Worm (Caenorhabditis elegans) whole organism, L4 larva: Measurements from ENCODE around the gene ZK154.6.

Source experiments
- D1046.2 ChIP-seq: fragments of 200-800 bp; sonication (Bioruptor generic); IDR thresholded peaks from 2 replicates; pipeline ENCODE4 v1.3.6; 2022; ENCODE audit warnings: missing genetic modification characterization, missing compliant biosample characterization
- F26F4.8 ChIP-seq: fragments of 200-800 bp; sonication (Bioruptor generic); conservative IDR thresholded peaks from 2 replicates; pipeline ENCODE4 v1.3.6; 2022; ENCODE audit warnings: missing genetic modification characterization, missing compliant biosample characterization
- F37D6.2 ChIP-seq: sonication (generic microtip); optimal IDR thresholded peaks from 2 replicates; lab custom pipeline; 2016; ENCODE audit warnings: mild to moderate bottlenecking, missing genetic modification characterization, missing compliant biosample characterization
- F44E2.7 ChIP-seq: fragments of 200-800 bp; sonication (Bioruptor generic); IDR thresholded peaks from 2 replicates; pipeline ENCODE4 v2.1.2; 2022; ENCODE audit warnings: missing genetic modification characterization, missing compliant biosample characterization
- F49E8.2 ChIP-seq: sonication (generic microtip); optimal IDR thresholded peaks from 2 replicates; lab custom pipeline; 2016; ENCODE audit warnings: missing compliant biosample characterization, mild to moderate bottlenecking, missing genetic modification characterization, borderline replicate concordance
- T26A8.4 ChIP-seq: fragments of 200-800 bp; sonication (Bioruptor generic); IDR thresholded peaks from 2 replicates; pipeline ENCODE4 v1.3.6; 2022; ENCODE audit warnings: missing genetic modification characterization, missing compliant biosample characterization
- Y48G9A.11 ChIP-seq: fragments of 200-800 bp; sonication (Bioruptor generic); IDR thresholded peaks from 2 replicates; pipeline ENCODE4 v1.3.6; 2022; ENCODE audit warnings: missing genetic modification reagents, missing genetic modification characterization, missing compliant biosample characterization
- Y75B8A.6 ChIP-seq: fragments of 200-800 bp; sonication (Bioruptor generic); IDR thresholded peaks from 2 replicates; pipeline ENCODE4 v1.3.6; 2022; ENCODE audit warnings: missing genetic modification reagents, missing genetic modification characterization, missing compliant biosample characterization
- ZK337.2 ChIP-seq: fragments of 200-800 bp; sonication (Bioruptor generic); IDR thresholded peaks from 2 replicates; pipeline ENCODE4 v1.3.6; 2022; ENCODE audit warnings: missing genetic modification reagents, missing genetic modification characterization, missing compliant biosample characterization
- aly-2 ChIP-seq: sonication (generic microtip); optimal IDR thresholded peaks from 2 replicates; lab custom pipeline; 2018; ENCODE audit warnings: missing biosample characterization, missing genetic modification characterization
- arid-1 ChIP-seq: fragments of 200-800 bp; sonication (Bioruptor generic); conservative IDR thresholded peaks from 2 replicates; pipeline ENCODE4 v1.3.6; 2022; ENCODE audit warnings: missing genetic modification reagents, missing genetic modification characterization, missing compliant biosample characterization
- attf-4 ChIP-seq: sonication (generic microtip); optimal IDR thresholded peaks from 3 replicates; lab custom pipeline; 2017; ENCODE audit warnings: missing biosample characterization, missing genetic modification characterization
- ceh-20 ChIP-seq: fragments of 200-800 bp; sonication (Bioruptor generic); IDR thresholded peaks from 2 replicates; pipeline ENCODE4 v1.3.6; 2022; ENCODE audit warnings: missing genetic modification reagents, missing genetic modification characterization, missing compliant biosample characterization
- ceh-28 ChIP-seq: fragments of 150-350 bp; optimal IDR thresholded peaks from 2 replicates; lab custom pipeline; 2014; ENCODE audit warnings: missing biosample characterization, missing genetic modification reagents, missing genetic modification characterization
- ceh-32 ChIP-seq: sonication (generic microtip); optimal IDR thresholded peaks from 2 replicates; lab custom pipeline; 2016; ENCODE audit warnings: mild to moderate bottlenecking, missing genetic modification characterization, missing compliant biosample characterization; ENCODE audit not compliant: poor library complexity
- ceh-62 ChIP-seq: sonication (generic microtip); optimal IDR thresholded peaks from 2 replicates; lab custom pipeline; 2017; ENCODE audit warnings: missing biosample characterization, missing genetic modification characterization
- ceh-82 ChIP-seq: sonication (generic microtip); optimal IDR thresholded peaks from 2 replicates; lab custom pipeline; 2017; ENCODE audit warnings: missing biosample characterization, missing genetic modification characterization
- ces-1 ChIP-seq: fragments of 150-350 bp; sonication (generic microtip); optimal IDR thresholded peaks from 4 replicates; lab custom pipeline; 2014; ENCODE audit warnings: missing biosample characterization, missing genetic modification reagents, missing genetic modification characterization
- daf-12 ChIP-seq: fragments of 150-350 bp; optimal IDR thresholded peaks from 2 replicates; lab custom pipeline; 2014; ENCODE audit warnings: missing biosample characterization, missing genetic modification reagents, missing genetic modification characterization
- daf-19 ChIP-seq: fragments of 200-800 bp; sonication (Bioruptor generic); conservative IDR thresholded peaks from 2 replicates; pipeline ENCODE4 v1.3.6; 2022; ENCODE audit warnings: missing genetic modification characterization, missing compliant biosample characterization
- dmd-6 ChIP-seq: fragments of 200-800 bp; sonication (Bioruptor generic); IDR thresholded peaks from 2 replicates; pipeline ENCODE4 v1.3.6; 2022; ENCODE audit warnings: missing genetic modification reagents, missing genetic modification characterization, missing compliant biosample characterization
- dmd-9 ChIP-seq: fragments of 200-800 bp; sonication (Bioruptor generic); IDR thresholded peaks from 2 replicates; pipeline ENCODE4 v1.3.6; 2022; ENCODE audit warnings: missing genetic modification reagents, missing genetic modification characterization, missing compliant biosample characterization
- dpl-1 ChIP-seq: fragments of 150-350 bp; optimal IDR thresholded peaks from 2 replicates; lab custom pipeline; 2014; ENCODE audit warnings: missing biosample characterization, missing genetic modification reagents, missing genetic modification characterization
- dve-1 ChIP-seq: sonication (generic microtip); optimal IDR thresholded peaks from 2 replicates; lab custom pipeline; 2017; ENCODE audit warnings: antibody characterized with exemption, mild to moderate bottlenecking, missing genetic modification characterization, missing compliant biosample characterization; ENCODE audit not compliant: insufficient read depth
- egl-43 ChIP-seq: fragments of 200-800 bp; sonication (Bioruptor generic); IDR thresholded peaks from 2 replicates; pipeline ENCODE4 v1.3.6; 2022; ENCODE audit warnings: missing genetic modification reagents, missing genetic modification characterization, missing compliant biosample characterization
- gei-8 ChIP-seq: fragments of 200-800 bp; sonication (Bioruptor generic); optimal IDR thresholded peaks from 2 replicates; lab custom pipeline; 2018; ENCODE audit warnings: mild to moderate bottlenecking, missing genetic modification characterization, missing compliant biosample characterization
- hlh-30 ChIP-seq: sonication (generic microtip); optimal IDR thresholded peaks from 2 replicates; lab custom pipeline; 2017; ENCODE audit warnings: antibody characterized with exemption, mild to moderate bottlenecking, missing genetic modification characterization, missing compliant biosample characterization; ENCODE audit not compliant: insufficient read depth
- hmg-1.1 ChIP-seq: fragments of 200-800 bp; sonication (Bioruptor generic); IDR thresholded peaks from 2 replicates; pipeline ENCODE4 v1.3.6; 2022; ENCODE audit warnings: missing genetic modification reagents, missing genetic modification characterization, missing compliant biosample characterization
- lim-7 ChIP-seq: fragments of 200-800 bp; sonication (Bioruptor generic); IDR thresholded peaks from 2 replicates; pipeline ENCODE4 v1.3.6; 2022; ENCODE audit warnings: missing genetic modification characterization, missing compliant biosample characterization
- lin-1 ChIP-seq: fragments of 200-800 bp; sonication (Bioruptor generic); IDR thresholded peaks from 2 replicates; pipeline ENCODE4 v1.3.6; 2022; ENCODE audit warnings: missing genetic modification reagents, missing genetic modification characterization, missing compliant biosample characterization
- lin-13 ChIP-seq: fragments of 150-350 bp; optimal IDR thresholded peaks from 2 replicates; lab custom pipeline; 2014; ENCODE audit warnings: missing biosample characterization, missing genetic modification reagents, missing genetic modification characterization
- lin-38 ChIP-seq: fragments of 200-800 bp; sonication (Bioruptor generic); IDR thresholded peaks from 2 replicates; pipeline ENCODE4 v1.3.6; 2022; ENCODE audit warnings: missing genetic modification reagents, missing genetic modification characterization, missing compliant biosample characterization
- lir-3 ChIP-seq: sonication (generic microtip); optimal IDR thresholded peaks from 2 replicates; lab custom pipeline; 2016; ENCODE audit warnings: mild to moderate bottlenecking, missing genetic modification characterization, missing compliant biosample characterization
- mdt-29 ChIP-seq: fragments of 200-800 bp; sonication (Bioruptor generic); IDR thresholded peaks from 2 replicates; pipeline ENCODE4 v1.3.6; 2022; ENCODE audit warnings: missing genetic modification reagents, missing genetic modification characterization, missing compliant biosample characterization
- mes-2 ChIP-seq: sonication (generic microtip); optimal IDR thresholded peaks from 2 replicates; lab custom pipeline; 2016; ENCODE audit warnings: missing genotype, mild to moderate bottlenecking, missing genetic modification characterization, missing compliant biosample characterization; ENCODE audit not compliant: poor library complexity, severe bottlenecking
- mxl-3 ChIP-seq: fragments of 200-800 bp; sonication (Bioruptor generic); optimal IDR thresholded peaks from 2 replicates; lab custom pipeline; 2018; ENCODE audit warnings: mild to moderate bottlenecking, missing genetic modification characterization, missing compliant biosample characterization
- nhr-102 ChIP-seq: sonication (generic microtip); optimal IDR thresholded peaks from 2 replicates; lab custom pipeline; 2016; ENCODE audit warnings: mild to moderate bottlenecking, missing genetic modification characterization, moderate library complexity, missing compliant biosample characterization
- nhr-11 ChIP-seq: fragments of 150-350 bp; optimal IDR thresholded peaks from 2 replicates; lab custom pipeline; 2014; ENCODE audit warnings: missing biosample characterization, missing genetic modification characterization
- nhr-111 ChIP-seq: fragments of 200-800 bp; sonication (Bioruptor generic); optimal IDR thresholded peaks from 2 replicates; lab custom pipeline; 2018; ENCODE audit warnings: mild to moderate bottlenecking, missing genetic modification characterization, missing compliant biosample characterization
- nhr-41 ChIP-seq: fragments of 200-800 bp; sonication (Bioruptor generic); IDR thresholded peaks from 2 replicates; pipeline ENCODE4 v1.3.6; 2022; ENCODE audit warnings: missing genetic modification reagents, missing genetic modification characterization, missing compliant biosample characterization
- php-3 ChIP-seq: fragments of 200-800 bp; sonication (Bioruptor generic); IDR thresholded peaks from 2 replicates; pipeline ENCODE4 v1.3.6; 2022; ENCODE audit warnings: missing genetic modification reagents, missing genetic modification characterization, missing compliant biosample characterization
- pqm-1 ChIP-seq: sonication (generic microtip); optimal IDR thresholded peaks from 2 replicates; lab custom pipeline; 2017; ENCODE audit warnings: missing biosample characterization, missing genetic modification characterization
- saeg-2 ChIP-seq: fragments of 200-800 bp; sonication (Bioruptor generic); IDR thresholded peaks from 2 replicates; pipeline ENCODE4 v1.3.6; 2022; ENCODE audit warnings: missing genetic modification reagents, missing genetic modification characterization, missing compliant biosample characterization
- spr-1 ChIP-seq: sonication (generic microtip); optimal IDR thresholded peaks from 2 replicates; lab custom pipeline; 2016; ENCODE audit warnings: mild to moderate bottlenecking, missing genetic modification characterization, missing compliant biosample characterization
- spr-3 ChIP-seq: fragments of 200-800 bp; sonication (Bioruptor generic); optimal IDR thresholded peaks from 2 replicates; lab custom pipeline; 2018; ENCODE audit warnings: mild to moderate bottlenecking, missing genetic modification characterization, missing compliant biosample characterization
- unc-130 ChIP-seq: sonication (generic microtip); optimal IDR thresholded peaks from 2 replicates; lab custom pipeline; 2016; ENCODE audit warnings: missing genetic modification reagents, missing genetic modification characterization, missing compliant biosample characterization
- unc-62 ChIP-seq, 3 experiments: fragments of 150-350 bp in 1 of 3; sonication (generic microtip); optimal IDR thresholded peaks in 2 of 3; peaks in 1 of 3; 1 replicate in 1 of 3; 2 replicates in 2 of 3; lab custom pipeline; 2014 to 2017; ENCODE audit warnings: missing biosample characterization in 3 of 3, missing genetic modification characterization in 3 of 3, missing genetic modification reagents in 3 of 3, missing genotype in 1 of 3
- zag-1 ChIP-seq: fragments of 150-350 bp; optimal IDR thresholded peaks from 2 replicates; lab custom pipeline; 2014; ENCODE audit warnings: missing biosample characterization, missing genetic modification characterization
- zfp-2 ChIP-seq: sonication (generic microtip); optimal IDR thresholded peaks from 2 replicates; lab custom pipeline; 2016; ENCODE audit warnings: mild to moderate bottlenecking, missing genetic modification characterization, missing compliant biosample characterization
- zip-2 ChIP-seq: fragments of 150-350 bp; optimal IDR thresholded peaks from 2 replicates; lab custom pipeline; 2014; ENCODE audit warnings: missing biosample characterization, missing genetic modification characterization
- ztf-11 ChIP-seq: fragments of 150-350 bp; optimal IDR thresholded peaks from 2 replicates; lab custom pipeline; 2014; ENCODE audit warnings: missing biosample characterization, missing genetic modification characterization

ZK154.6 gene

DNA sequence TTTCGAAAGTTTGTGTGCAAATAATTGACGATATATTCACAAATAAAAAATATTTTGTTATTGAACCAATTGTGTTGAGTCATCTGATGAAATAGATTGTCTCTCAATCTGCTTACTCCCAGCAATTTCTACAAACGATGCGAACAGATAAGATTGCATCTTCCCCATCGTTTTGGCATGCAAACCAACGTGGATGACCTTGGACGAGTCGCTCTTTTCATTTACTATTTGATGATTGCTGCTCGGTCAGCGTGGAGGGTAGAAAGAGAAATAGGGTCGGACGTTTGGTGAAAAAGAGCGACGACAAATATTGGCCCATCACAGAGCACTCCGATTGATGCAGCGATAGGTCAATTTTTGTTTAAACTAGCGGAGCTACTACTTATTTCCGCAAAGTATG, 32.3 kb upstream of the ZK154.6 start (continued):
- TF ChIP-seq lim-7 (GFP tag; lab: Robert Waterston, UW) (no peak), spr-3 (GFP tag; lab: Kevin White, UChicago) (no peak), gei-8 (no peak), daf-12 (tag; lab: Kevin White, UChicago) (no peak), lin-1 (GFP tag; lab: Robert Waterston, UW) (no peak), attf-4 (tag; lab: Kevin White, UChicago) (no peak), dmd-9 (GFP tag; lab: Robert Waterston, UW) (no peak), ceh-82 (tag; lab: Kevin White, UChicago) (no peak), D1046.2 (no peak), unc-62 (GFP tag; optimal IDR thresholded peaks at IDR 0.05 in 1 of 2; lab: Kevin White, UChicago) (peak in 1 of 2 experiments; percentile 98), unc-62 (tag; optimal IDR thresholded peaks at IDR 0.05; lab: Kevin White, UChicago) (no peak), mdt-29 (GFP tag; lab: Robert Waterston, UW) (no peak), ZK337.2 (no peak), nhr-102 (no peak), lir-3 (no peak), ceh-28 (no peak), lin-13 (GFP tag; lab: Kevin White, UChicago) (no peak), arid-1 (GFP tag; lab: Robert Waterston, UW) (no peak), ceh-62 (tag; lab: Kevin White, UChicago) (no peak), zfp-2 (no peak), mes-2 (peak; percentile 59), F26F4.8 (no peak), nhr-11 (peak; percentile 67), nhr-41 (GFP tag; lab: Robert Waterston, UW) (no peak), daf-19 (GFP tag; lab: Robert Waterston, UW) (0 out of 2 replicates have a peak, but pooled peaks have one; percentile 18), spr-1 (tag; lab: Kevin White, UChicago) (no peak), pqm-1 (tag; lab: Kevin White, UChicago) (peak; percentile 45), zag-1 (tag; lab: Kevin White, UChicago) (no peak), ztf-11 (tag; lab: Kevin White, UChicago) (no peak), hmg-1.1 (GFP tag; lab: Robert Waterston, UW) (no peak), lin-38 (GFP tag; lab: Robert Waterston, UW) (no peak), F44E2.7 (GFP tag; lab: Robert Waterston, UW) (no peak), ceh-20 (GFP tag; lab: Robert Waterston, UW) (0 out of 2 replicates have a peak, but pooled peaks have one; percentile 11), saeg-2 (GFP tag; lab: Robert Waterston, UW) (no peak), ceh-32 (tag; lab: Kevin White, UChicago) (no peak), Y75B8A.6 (GFP tag; lab: Robert Waterston, UW) (no peak), T26A8.4 (GFP tag; lab: Robert Waterston, UW) (peak; percentile 31; the same call in 1 of the 2 replicates), php-3 (GFP tag; lab: Robert Waterston, UW) (no peak), dmd-6 (GFP tag; lab: Robert Waterston, UW) (peak; percentile 30; the same call in 1 of the 2 replicates), unc-130 (no peak), egl-43 (GFP tag; lab: Robert Waterston, UW) (peak; percentile 42; the same call in 1 of the 2 replicates), dpl-1 (no peak), Y48G9A.11 (GFP tag; lab: Robert Waterston, UW) (no peak), nhr-111 (peak; percentile 18), mxl-3 (GFP tag; lab: Kevin White, UChicago) (peak; percentile 70), F49E8.2 (tag; lab: Kevin White, UChicago) (no peak), F37D6.2 (no peak), aly-2 (tag; lab: Kevin White, UChicago) (peak; percentile 89), hlh-30 (peak; percentile 50), dve-1 (tag; lab: Kevin White, UChicago) (peak; percentile 37), ces-1 (GFP tag; lab: Kevin White, UChicago) (no peak), zip-2 (tag; lab: Kevin White, UChicago) (peak; percentile 50)
